Fruit fly (Drosophila melanogaster) whole organism, embryonic: ENCODE results near the gene CG31313.

ENCODE experiments used
- Bdp1 ChIP-seq: fragments of 200-800 bp; sonication (Bioruptor generic); optimal IDR thresholded peaks from 3 replicates; lab custom pipeline; 2016; ENCODE audit warnings: missing biosample characterization, missing genetic modification characterization
- CG10959 ChIP-seq: fragments of 200-800 bp; sonication (Bioruptor generic); IDR thresholded peaks from 2 replicates; pipeline ENCODE4 v1.3.6; 2022; ENCODE audit warnings: missing biosample characterization, missing genetic modification characterization
- CG11093 ChIP-seq: fragments of 200-800 bp; sonication (Bioruptor generic); IDR thresholded peaks from 3 replicates; pipeline ENCODE4 v1.3.6; 2022; ENCODE audit warnings: missing biosample characterization, missing genetic modification characterization
- CG11247 ChIP-seq: fragments of 200-800 bp; sonication (Bioruptor generic); IDR thresholded peaks from 2 replicates; pipeline ENCODE4 v1.3.6; 2022; ENCODE audit warnings: missing biosample characterization, missing genetic modification characterization
- CG12659 ChIP-seq: fragments of 200-800 bp; sonication (Bioruptor generic); optimal IDR thresholded peaks from 3 replicates; lab custom pipeline; 2017; ENCODE audit warnings: mild to moderate bottlenecking, missing biosample characterization, missing genetic modification reagents, missing genetic modification characterization
- CG13624 ChIP-seq: fragments of 200-800 bp; sonication (Bioruptor generic); optimal IDR thresholded peaks from 2 replicates; lab custom pipeline; 2016; ENCODE audit warnings: missing biosample characterization, missing genetic modification characterization
- CG15514 ChIP-seq: fragments of 200-800 bp; sonication (Bioruptor generic); optimal IDR thresholded peaks from 3 replicates; lab custom pipeline; 2017; ENCODE audit warnings: missing biosample characterization, missing genetic modification characterization, mild to moderate bottlenecking, moderate library complexity, missing genetic modification reagents
- CG17829 ChIP-seq: fragments of 200-800 bp; optimal IDR thresholded peaks from 2 replicates; lab custom pipeline; 2019; ENCODE audit warnings: missing biosample characterization, mild to moderate bottlenecking, missing genetic modification characterization, moderate library complexity
- CG18262 ChIP-seq: fragments of 200-800 bp; optimal IDR thresholded peaks from 3 replicates; lab custom pipeline; 2019; ENCODE audit warnings: missing biosample characterization, mild to moderate bottlenecking, missing genetic modification characterization, moderate library complexity
- CG18476 ChIP-seq: fragments of 200-800 bp; sonication (Bioruptor generic); optimal IDR thresholded peaks from 2 replicates; lab custom pipeline; 2016; ENCODE audit warnings: missing biosample characterization, mild to moderate bottlenecking, missing genetic modification characterization
- CG18599 ChIP-seq: fragments of 200-800 bp; sonication (Bioruptor generic); optimal IDR thresholded peaks from 3 replicates; lab custom pipeline; 2017; ENCODE audit warnings: missing biosample characterization, missing genetic modification characterization, mild to moderate bottlenecking, moderate library complexity, missing genetic modification reagents
- CG2199 ChIP-seq: fragments of 200-800 bp; sonication (Bioruptor generic); IDR thresholded peaks from 3 replicates; pipeline ENCODE4 v1.3.6; 2022; ENCODE audit warnings: missing biosample characterization, missing genetic modification characterization
- CG32532 ChIP-seq: fragments of 200-800 bp; sonication (Bioruptor generic); IDR thresholded peaks from 2 replicates; pipeline ENCODE4 v1.3.6; 2022; ENCODE audit warnings: missing biosample characterization, missing genetic modification characterization
- CG3407 ChIP-seq: fragments of 200-800 bp; sonication (Bioruptor generic); optimal IDR thresholded peaks from 2 replicates; lab custom pipeline; 2018; ENCODE audit warnings: missing biosample characterization, mild to moderate bottlenecking, missing genetic modification characterization
- CG4404 ChIP-seq: fragments of 200-800 bp; sonication (Bioruptor generic); IDR thresholded peaks from 2 replicates; pipeline ENCODE4 v1.3.6; 2022; ENCODE audit warnings: missing biosample characterization, missing genetic modification characterization
- CG6813 ChIP-seq: fragments of 200-800 bp; sonication (Bioruptor generic); optimal IDR thresholded peaks from 2 replicates; lab custom pipeline; 2017; ENCODE audit warnings: missing biosample characterization, missing genetic modification characterization, mild to moderate bottlenecking, moderate library complexity, missing genetic modification reagents
- CG7271 ChIP-seq: fragments of 200-800 bp; sonication (Bioruptor generic); optimal IDR thresholded peaks from 2 replicates; lab custom pipeline; 2018; ENCODE audit warnings: missing biosample characterization, mild to moderate bottlenecking, missing genetic modification characterization, moderate library complexity
- CG7928 ChIP-seq: fragments of 200-800 bp; sonication (Bioruptor generic); optimal IDR thresholded peaks from 2 replicates; lab custom pipeline; 2017; ENCODE audit warnings: missing biosample characterization, mild to moderate bottlenecking, missing genetic modification characterization
- CG8924 ChIP-seq: fragments of 200-800 bp; optimal IDR thresholded peaks from 3 replicates; lab custom pipeline; 2019; ENCODE audit warnings: missing biosample characterization, mild to moderate bottlenecking, missing genetic modification characterization, moderate library complexity
- Doc2 ChIP-seq: fragments of 200-800 bp; sonication (Bioruptor generic); IDR thresholded peaks from 2 replicates; pipeline ENCODE4 v1.3.6; 2022; ENCODE audit warnings: missing biosample characterization, missing genetic modification characterization
- E2f1 ChIP-seq: fragments of 200-800 bp; sonication (Bioruptor generic); IDR thresholded peaks from 2 replicates; pipeline ENCODE4 v1.3.6; 2022; ENCODE audit warnings: missing biosample characterization, missing genetic modification characterization
- HmgZ ChIP-seq: fragments of 200-800 bp; sonication (Bioruptor generic); optimal IDR thresholded peaks from 2 replicates; lab custom pipeline; 2018; ENCODE audit warnings: missing biosample characterization, mild to moderate bottlenecking, missing genetic modification characterization
- Kr ChIP-seq: fragments of 200-800 bp; sonication (Bioruptor generic); optimal IDR thresholded peaks from 2 replicates; lab custom pipeline; 2017; ENCODE audit warnings: missing biosample characterization, mild to moderate bottlenecking, missing genetic modification characterization
- NK7.1 ChIP-seq: fragments of 200-800 bp; sonication (Bioruptor generic); optimal IDR thresholded peaks from 3 replicates; lab custom pipeline; 2016; ENCODE audit warnings: missing biosample characterization, missing genetic modification characterization
- Nf-YA ChIP-seq: fragments of 200-800 bp; sonication (Bioruptor generic); IDR thresholded peaks from 2 replicates; pipeline ENCODE4 v1.3.6; 2022; ENCODE audit warnings: missing biosample characterization, missing genetic modification characterization
- Oli ChIP-seq: fragments of 200-800 bp; sonication (Bioruptor generic); optimal IDR thresholded peaks from 2 replicates; lab custom pipeline; 2018; ENCODE audit warnings: missing biosample characterization, mild to moderate bottlenecking, missing genetic modification characterization, moderate library complexity
- Ravus ChIP-seq: fragments of 200-800 bp; sonication (Bioruptor generic); IDR thresholded peaks from 2 replicates; pipeline ENCODE4 v1.3.6; 2022; ENCODE audit warnings: missing biosample characterization, missing genetic modification characterization
- Tbp ChIP-seq: fragments of >200 bp; optimal IDR thresholded peaks from 2 replicates; lab custom pipeline; 2018; ENCODE audit warnings: missing biosample characterization, missing genetic modification characterization
- YL-1 ChIP-seq: fragments of 200-800 bp; sonication (Bioruptor generic); optimal IDR thresholded peaks from 3 replicates; lab custom pipeline; 2017; ENCODE audit warnings: missing biosample characterization, mild to moderate bottlenecking, missing genetic modification characterization
- ash1 ChIP-seq: fragments of 200-800 bp; sonication (Bioruptor generic); optimal IDR thresholded peaks from 2 replicates; lab custom pipeline; 2018; ENCODE audit warnings: missing biosample characterization, mild to moderate bottlenecking, missing genetic modification characterization
- crc ChIP-seq: fragments of 200-800 bp; sonication (Bioruptor generic); optimal IDR thresholded peaks from 2 replicates; lab custom pipeline; 2016; ENCODE audit warnings: missing biosample characterization, missing genetic modification characterization
- dan ChIP-seq: fragments of 200-800 bp; sonication (Bioruptor generic); IDR thresholded peaks from 2 replicates; pipeline ENCODE4 v1.3.6; 2022; ENCODE audit warnings: missing biosample characterization, missing genetic modification characterization
- dimm ChIP-seq: fragments of 200-800 bp; sonication (Bioruptor generic); IDR thresholded peaks from 2 replicates; pipeline ENCODE4 v1.3.6; 2022; ENCODE audit warnings: missing biosample characterization, missing genetic modification characterization
- dmrt11E ChIP-seq: fragments of 200-800 bp; sonication (Bioruptor generic); optimal IDR thresholded peaks from 3 replicates; lab custom pipeline; 2018; ENCODE audit warnings: missing biosample characterization, mild to moderate bottlenecking, missing genetic modification characterization, moderate library complexity
- fu2 ChIP-seq: fragments of 200-800 bp; sonication (Bioruptor generic); optimal IDR thresholded peaks from 2 replicates; lab custom pipeline; 2016; ENCODE audit warnings: missing biosample characterization, missing genetic modification characterization
- gcm2 ChIP-seq: fragments of 200-800 bp; sonication (Bioruptor generic); optimal IDR thresholded peaks from 2 replicates; lab custom pipeline; 2016; ENCODE audit warnings: missing biosample characterization, missing genetic modification characterization
- grn ChIP-seq: fragments of 200-800 bp; sonication (Bioruptor generic); optimal IDR thresholded peaks from 3 replicates; lab custom pipeline; 2017; ENCODE audit warnings: missing biosample characterization, missing genetic modification characterization
- hth ChIP-seq: fragments of >200 bp; optimal IDR thresholded peaks from 2 replicates; lab custom pipeline; 2017; ENCODE audit warnings: inconsistent platforms
- insv ChIP-seq, 2 experiments: fragments of 200-800 bp; sonication (Bioruptor generic); optimal IDR thresholded peaks; 3 replicates each; lab custom pipeline; 2016 to 2018; ENCODE audit warnings: missing biosample characterization in 2 of 2, missing genetic modification characterization in 2 of 2
- jing ChIP-seq: fragments of 200-800 bp; sonication (Bioruptor generic); optimal IDR thresholded peaks from 2 replicates; lab custom pipeline; 2018; ENCODE audit warnings: missing biosample characterization, mild to moderate bottlenecking, missing genetic modification characterization
- lab ChIP-seq: fragments of 200-800 bp; sonication (Bioruptor generic); optimal IDR thresholded peaks from 3 replicates; lab custom pipeline; 2017; ENCODE audit warnings: missing biosample characterization, missing genetic modification characterization, mild to moderate bottlenecking, moderate library complexity, missing genetic modification reagents
- lmd ChIP-seq: fragments of 200-800 bp; sonication (Bioruptor generic); IDR thresholded peaks from 2 replicates; pipeline ENCODE4 v1.3.6; 2022; ENCODE audit warnings: missing biosample characterization, missing genetic modification characterization
- lola ChIP-seq, 3 experiments: fragments of >200 bp in 2 of 3; fragments of 200-800 bp in 1 of 3; sonication (Bioruptor generic) in 1 of 3; optimal IDR thresholded peaks; 2 replicates each; lab custom pipeline; 2017 to 2019; ENCODE audit warnings: missing biosample characterization in 3 of 3, missing genetic modification characterization in 3 of 3, mild to moderate bottlenecking in 1 of 3, moderate library complexity in 1 of 3
- nmo ChIP-seq: fragments of 200-800 bp; sonication (Bioruptor generic); optimal IDR thresholded peaks from 2 replicates; lab custom pipeline; 2018; ENCODE audit warnings: missing biosample characterization, mild to moderate bottlenecking, missing genetic modification characterization, moderate library complexity
- peb ChIP-seq: fragments of 200-800 bp; sonication (Bioruptor generic); IDR thresholded peaks from 2 replicates; pipeline ENCODE4 v1.3.6; 2022; ENCODE audit warnings: missing biosample characterization, missing genetic modification characterization
- sc ChIP-seq, 3 experiments: fragments of >200 bp in 2 of 3; fragments of 200-800 bp in 1 of 3; sonication (Bioruptor generic) in 1 of 3; optimal IDR thresholded peaks; 2 replicates in 2 of 3; 3 replicates in 1 of 3; lab custom pipeline; 2017; ENCODE audit warnings: mild to moderate bottlenecking in 1 of 3, missing biosample characterization in 1 of 3, missing genetic modification characterization in 1 of 3, missing genetic modification reagents in 1 of 3
- schlank ChIP-seq: fragments of 200-800 bp; sonication (Bioruptor generic); optimal IDR thresholded peaks from 2 replicates; lab custom pipeline; 2018; ENCODE audit warnings: missing biosample characterization, mild to moderate bottlenecking, missing genetic modification characterization
- sima ChIP-seq: fragments of 200-800 bp; sonication (Bioruptor generic); optimal IDR thresholded peaks from 2 replicates; lab custom pipeline; 2016; ENCODE audit warnings: missing biosample characterization, missing genetic modification characterization
- wdn ChIP-seq: fragments of 200-800 bp; sonication (Bioruptor generic); IDR thresholded peaks from 2 replicates; pipeline ENCODE4 v1.3.6; 2022; ENCODE audit warnings: missing biosample characterization, missing genetic modification characterization
- z ChIP-seq: fragments of 200-800 bp; sonication (Bioruptor generic); IDR thresholded peaks from 3 replicates; pipeline ENCODE4 v1.3.6; 2022; ENCODE audit warnings: missing biosample characterization, missing genetic modification characterization

The CG31313 gene

dm6 chr3R:14558383-14558883, 8.8 kb downstream of the CG31313 start (continued):
- TF ChIP-seq ash1 (GFP tag; lab: Kevin White, UChicago) (peak; percentile 52), Kr (GFP tag; lab: Kevin White, UChicago) (no peak), Nf-YA (peak; percentile 80), Tbp (no peak), wdn (GFP tag; lab: Robert Waterston, UW) (peak; percentile 80), schlank (tag; lab: Kevin White, UChicago) (peak; percentile 79), peb (GFP tag; lab: Robert Waterston, UW) (peak; percentile 73; the same call in 1 of the 2 replicates), CG7928 (peak; percentile 73), CG8924 (peak; percentile 94), CG3407 (GFP tag; lab: Kevin White, UChicago) (peak; percentile 83), lola (GFP tag; optimal IDR thresholded peaks at IDR 0.05; lab: Kevin White, UChicago) (peak in 1 of 3 experiments; percentile 65), CG2199 (GFP tag; lab: Robert Waterston, UW) (peak; percentile 78; the same call in 1 of the 3 replicates), lab (GFP tag; lab: Kevin White, UChicago) (peak; percentile 96), dmrt11E (no peak), Ravus (GFP tag; lab: Robert Waterston, UW) (peak; percentile 62), YL-1 (peak; percentile 48), CG4404 (GFP tag; lab: Robert Waterston, UW) (peak; percentile 70), CG11247 (GFP tag; lab: Robert Waterston, UW) (peak; percentile 80), CG13624 (peak; percentile 92), CG17829 (tag; lab: Kevin White, UChicago) (peak; percentile 92), sima (GFP tag; lab: Kevin White, UChicago) (peak; percentile 83), sc (optimal IDR thresholded peaks at IDR 0.05; lab: Kevin White, UChicago) (no peak), sc (GFP tag; optimal IDR thresholded peaks at IDR 0.05; lab: Kevin White, UChicago) (peak; percentile 84), hth (lab: Kevin White, UChicago) (no peak), dan (GFP tag; lab: Robert Waterston, UW) (no peak), jing (GFP tag; lab: Kevin White, UChicago) (peak; percentile 80), E2f1 (GFP tag; lab: Robert Waterston, UW) (peak; percentile 78), CG10959 (GFP tag; lab: Robert Waterston, UW) (peak; percentile 42; the same call in 1 of the 2 replicates), HmgZ (tag; lab: Kevin White, UChicago) (peak; percentile 93), CG18262 (tag; lab: Kevin White, UChicago) (peak; percentile 91), z (GFP tag; lab: Robert Waterston, UW) (0 out of 3 replicates have a peak, but pooled peaks have one; percentile 41), CG32532 (peak; percentile 89), lmd (GFP tag; lab: Robert Waterston, UW) (peak; percentile 89), CG15514 (GFP tag; lab: Kevin White, UChicago) (peak; percentile 84), CG11093 (GFP tag; lab: Robert Waterston, UW) (peak; percentile 71), insv (GFP tag; optimal IDR thresholded peaks at IDR 0.05; lab: Kevin White, UChicago) (peak in 1 of 2 experiments; percentile 66), gcm2 (GFP tag; lab: Kevin White, UChicago) (peak; percentile 72), grn (GFP tag; lab: Kevin White, UChicago) (peak; percentile 38), Doc2 (GFP tag; lab: Robert Waterston, UW) (peak; percentile 64; the same call in 1 of the 2 replicates), fu2 (GFP tag; lab: Kevin White, UChicago) (peak; percentile 85), crc (GFP tag; lab: Kevin White, UChicago) (peak; percentile 87), CG12659 (GFP tag; lab: Kevin White, UChicago) (peak; percentile 95), CG6813 (GFP tag; lab: Kevin White, UChicago) (peak; percentile 86), dimm (GFP tag; lab: Robert Waterston, UW) (peak; percentile 71), CG18599 (GFP tag; lab: Kevin White, UChicago) (peak; percentile 97), NK7.1 (GFP tag; lab: Kevin White, UChicago) (peak; percentile 88), CG18476 (GFP tag; lab: Kevin White, UChicago) (peak; percentile 89), nmo (GFP tag; lab: Kevin White, UChicago) (peak; percentile 96), Bdp1 (GFP tag; lab: Kevin White, UChicago) (peak; percentile 69), CG7271 (tag; lab: Kevin White, UChicago) (no peak), Oli (tag; lab: Kevin White, UChicago) (peak; percentile 95)
